Worm (Caenorhabditis elegans) whole organism, young adult: Measurements from ENCODE around the gene F33D4.4.

Source experiments
- B0019.2 ChIP-seq: fragments of 200-800 bp; sonication (Bioruptor generic); conservative IDR thresholded peaks from 2 replicates; pipeline ENCODE4 v1.3.6; 2022; ENCODE audit warnings: missing genetic modification reagents, missing genetic modification characterization, missing compliant biosample characterization
- B0261.1 ChIP-seq: sonication (generic microtip); optimal IDR thresholded peaks from 2 replicates; lab custom pipeline; 2016; ENCODE audit warnings: mild to moderate bottlenecking, missing genetic modification characterization, moderate library complexity, missing compliant biosample characterization
- F39B2.1 ChIP-seq: fragments of 200-800 bp; sonication (Bioruptor generic); IDR thresholded peaks from 2 replicates; pipeline ENCODE4 v1.3.6; 2022; ENCODE audit warnings: missing genetic modification reagents, missing genetic modification characterization, missing compliant biosample characterization
- F49E8.2 ChIP-seq: sonication (generic microtip); optimal IDR thresholded peaks from 3 replicates; lab custom pipeline; 2017; ENCODE audit warnings: missing genetic modification characterization, mild to moderate bottlenecking, missing compliant biosample characterization, antibody characterized with exemption, moderate library complexity; ENCODE audit not compliant: insufficient read depth
- F55B11.4 ChIP-seq: sonication (generic microtip); optimal IDR thresholded peaks from 2 replicates; lab custom pipeline; 2016; ENCODE audit warnings: missing compliant biosample characterization, missing genetic modification characterization, borderline replicate concordance; ENCODE audit not compliant: insufficient read depth
- T26A5.8 ChIP-seq: sonication (generic microtip); optimal IDR thresholded peaks from 2 replicates; lab custom pipeline; 2016; ENCODE audit warnings: missing genetic modification characterization, missing compliant biosample characterization
- Y79H2A.3 ChIP-seq: fragments of 200-800 bp; sonication (Bioruptor generic); conservative IDR thresholded peaks from 2 replicates; pipeline ENCODE4 v1.3.6; 2022; ENCODE audit warnings: missing genetic modification reagents, missing genetic modification characterization, missing compliant biosample characterization
- ZK185.1 ChIP-seq: sonication (generic microtip); optimal IDR thresholded peaks from 2 replicates; lab custom pipeline; 2016; ENCODE audit warnings: mild to moderate bottlenecking, missing genetic modification characterization, missing compliant biosample characterization; ENCODE audit not compliant: poor library complexity, severe bottlenecking
- aptf-2 ChIP-seq: fragments of 200-800 bp; sonication (Bioruptor generic); conservative IDR thresholded peaks from 2 replicates; pipeline ENCODE4 v1.3.6; 2022; ENCODE audit warnings: missing genetic modification reagents, missing genetic modification characterization, missing compliant biosample characterization
- aptf-3 ChIP-seq: fragments of 200-800 bp; sonication (Bioruptor generic); IDR thresholded peaks from 2 replicates; pipeline ENCODE4 v1.3.6; 2022; ENCODE audit warnings: missing genetic modification characterization, missing compliant biosample characterization
- atf-7 ChIP-seq: sonication (generic microtip); optimal IDR thresholded peaks from 2 replicates; lab custom pipeline; 2017; ENCODE audit warnings: mild to moderate bottlenecking, missing genetic modification characterization, missing compliant biosample characterization
- attf-3 ChIP-seq: fragments of 200-800 bp; sonication (Bioruptor generic); conservative IDR thresholded peaks from 2 replicates; pipeline ENCODE4 v1.3.6; 2022; ENCODE audit warnings: missing genetic modification reagents, missing genetic modification characterization, missing compliant biosample characterization
- bed-2 ChIP-seq: fragments of 200-800 bp; sonication (Bioruptor generic); IDR thresholded peaks from 2 replicates; pipeline ENCODE4 v1.3.6; 2022; ENCODE audit warnings: missing genetic modification reagents, missing genetic modification characterization, missing compliant biosample characterization
- ccch-3 ChIP-seq: fragments of 200-800 bp; sonication (Bioruptor generic); optimal IDR thresholded peaks from 2 replicates; lab custom pipeline; 2018; ENCODE audit warnings: mild to moderate bottlenecking, missing genetic modification characterization, missing compliant biosample characterization
- ceh-100 ChIP-seq: fragments of 200-800 bp; sonication (Bioruptor generic); IDR thresholded peaks from 2 replicates; pipeline ENCODE4 v1.3.6; 2022; ENCODE audit warnings: missing genetic modification reagents, missing genetic modification characterization, missing compliant biosample characterization
- ceh-27 ChIP-seq: fragments of 200-800 bp; sonication (Bioruptor generic); optimal IDR thresholded peaks from 2 replicates; lab custom pipeline; 2018; ENCODE audit warnings: mild to moderate bottlenecking, missing genetic modification characterization, moderate library complexity, missing compliant biosample characterization
- ceh-79 ChIP-seq: sonication (generic microtip); optimal IDR thresholded peaks from 2 replicates; lab custom pipeline; 2017; ENCODE audit warnings: mild to moderate bottlenecking, missing genetic modification characterization, missing compliant biosample characterization
- die-1 ChIP-seq: sonication (generic microtip); optimal IDR thresholded peaks from 2 replicates; lab custom pipeline; 2016; ENCODE audit warnings: missing genotype, mild to moderate bottlenecking, missing genetic modification characterization, missing compliant biosample characterization
- dpff-1 ChIP-seq: sonication (generic microtip); optimal IDR thresholded peaks from 2 replicates; lab custom pipeline; 2017; ENCODE audit warnings: mild to moderate bottlenecking, missing genetic modification characterization, missing compliant biosample characterization
- egl-18 ChIP-seq: fragments of 200-800 bp; sonication (Bioruptor generic); IDR thresholded peaks from 2 replicates; pipeline ENCODE4 v1.3.6; 2022; ENCODE audit warnings: missing genetic modification reagents, missing genetic modification characterization, missing compliant biosample characterization
- egl-44 ChIP-seq: fragments of 200-800 bp; sonication (Bioruptor generic); IDR thresholded peaks from 2 replicates; pipeline ENCODE4 v1.3.6; 2022; ENCODE audit warnings: missing genetic modification reagents, missing genetic modification characterization, missing compliant biosample characterization
- hlh-26 ChIP-seq: fragments of 200-800 bp; sonication (Bioruptor generic); conservative IDR thresholded peaks from 2 replicates; pipeline ENCODE4 v1.3.6; 2022; ENCODE audit warnings: missing genetic modification reagents, missing genetic modification characterization, missing compliant biosample characterization
- hmg-20 ChIP-seq: fragments of 200-800 bp; sonication (Bioruptor generic); IDR thresholded peaks from 2 replicates; pipeline ENCODE4 v1.3.6; 2022; ENCODE audit warnings: missing genetic modification reagents, missing genetic modification characterization, missing compliant biosample characterization
- lin-26 ChIP-seq: fragments of 200-800 bp; sonication (Bioruptor generic); IDR thresholded peaks from 2 replicates; pipeline ENCODE4 v1.3.6; 2022; ENCODE audit warnings: missing genetic modification reagents, missing genetic modification characterization, missing compliant biosample characterization
- lin-35 ChIP-seq, 3 experiments: fragments of 150-350 bp in 2 of 3; sonication (generic microtip) in 1 of 3; optimal IDR thresholded peaks; 2 replicates each; lab custom pipeline; 2014 to 2018; ENCODE audit warnings: missing biosample characterization in 3 of 3, missing genetic modification characterization in 3 of 3, missing genetic modification reagents in 3 of 3
- lir-1 ChIP-seq: fragments of 200-800 bp; sonication (Bioruptor generic); conservative IDR thresholded peaks from 2 replicates; pipeline ENCODE4 v1.3.6; 2022; ENCODE audit warnings: missing genetic modification reagents, missing genetic modification characterization, missing compliant biosample characterization
- nfyb-1 ChIP-seq: fragments of 200-800 bp; sonication (Bioruptor generic); IDR thresholded peaks from 2 replicates; pipeline ENCODE4 v1.3.6; 2022; ENCODE audit warnings: missing genetic modification reagents, missing genetic modification characterization, missing compliant biosample characterization
- nhr-120 ChIP-seq: fragments of 200-800 bp; sonication (Bioruptor generic); IDR thresholded peaks from 2 replicates; pipeline ENCODE4 v1.3.6; 2022; ENCODE audit warnings: missing genetic modification characterization, missing compliant biosample characterization
- pbrm-1 ChIP-seq: fragments of 200-800 bp; sonication (Bioruptor generic); IDR thresholded peaks from 2 replicates; pipeline ENCODE4 v1.3.6; 2022; ENCODE audit warnings: missing genetic modification reagents, missing genetic modification characterization, missing compliant biosample characterization
- rpc-1 ChIP-seq, 2 experiments: fragments of 150-350 bp in 1 of 2; sonication (generic microtip) in 1 of 2; optimal IDR thresholded peaks; 2 replicates each; lab custom pipeline; 2014 to 2018; ENCODE audit warnings: missing biosample characterization in 1 of 2, missing genetic modification characterization in 1 of 2, missing genetic modification reagents in 1 of 2, missing genotype in 1 of 2
- somi-1 ChIP-seq: fragments of 200-800 bp; sonication (Bioruptor generic); optimal IDR thresholded peaks from 2 replicates; lab custom pipeline; 2018; ENCODE audit warnings: mild to moderate bottlenecking, missing genetic modification characterization, missing compliant biosample characterization
- tbp1 ChIP-seq: fragments of 200-800 bp; sonication (Bioruptor generic); optimal IDR thresholded peaks from 2 replicates; lab custom pipeline; 2018; ENCODE audit warnings: mild to moderate bottlenecking, missing genetic modification characterization, missing compliant biosample characterization
- unc-62 ChIP-seq: fragments of 150-350 bp; optimal IDR thresholded peaks from 2 replicates; lab custom pipeline; 2014; ENCODE audit warnings: missing biosample characterization, missing genetic modification reagents, missing genetic modification characterization
- zim-3 ChIP-seq: sonication (generic microtip); optimal IDR thresholded peaks from 2 replicates; lab custom pipeline; 2017; ENCODE audit warnings: mild to moderate bottlenecking, missing genetic modification characterization, moderate library complexity, missing compliant biosample characterization
- ztf-18 ChIP-seq: sonication (generic microtip); optimal IDR thresholded peaks from 2 replicates; lab custom pipeline; 2016; ENCODE audit warnings: missing genotype, mild to moderate bottlenecking, missing genetic modification characterization, missing compliant biosample characterization
- ztf-22 ChIP-seq: fragments of 200-800 bp; sonication (Bioruptor generic); optimal IDR thresholded peaks from 2 replicates; lab custom pipeline; 2018; ENCODE audit warnings: mild to moderate bottlenecking, missing genetic modification characterization, moderate library complexity, missing compliant biosample characterization

Gene F33D4.4

ce11 chrIV:7722806-7723205, 16.1 kb upstream of the F33D4.4 start, which contains the start of gene C50F7.6:
Gene C50F7.6 (minus strand): TSS chrIV:7723199.
- no peak for TF ChIP-seq F39B2.1 (GFP tag; lab: Robert Waterston, UW)
- TF ChIP-seq B0019.2 (GFP tag; lab: Robert Waterston, UW): no peak
- TF ChIP-seq nfyb-1 (GFP tag; lab: Robert Waterston, UW): no peak
- no peak for TF ChIP-seq egl-44
- TF ChIP-seq lin-26 (GFP tag; lab: Robert Waterston, UW): no peak
- TF ChIP-seq unc-62 (GFP tag; lab: Kevin White, UChicago): no peak
- no peak for TF ChIP-seq hlh-26 (GFP tag; lab: Robert Waterston, UW)
- TF ChIP-seq zim-3 (tag; lab: Kevin White, UChicago): no peak
- TF ChIP-seq aptf-3 (GFP tag; lab: Robert Waterston, UW): no peak
- no peak for TF ChIP-seq T26A5.8 (tag; lab: Kevin White, UChicago)
- no peak for TF ChIP-seq ceh-100
- no peak for TF ChIP-seq lir-1
- no peak for TF ChIP-seq aptf-2
- no peak for TF ChIP-seq rpc-1 (optimal IDR thresholded peaks at IDR 0.05; lab: Kevin White, UChicago)
- no peak for TF ChIP-seq rpc-1 (tag; optimal IDR thresholded peaks at IDR 0.05; lab: Kevin White, UChicago)
- TF ChIP-seq hmg-20 (GFP tag; lab: Robert Waterston, UW): no peak
- TF ChIP-seq somi-1 (GFP tag; lab: Kevin White, UChicago): no peak
- no peak for TF ChIP-seq pbrm-1 (GFP tag; lab: Robert Waterston, UW)
- TF ChIP-seq ztf-22 (GFP tag; lab: Kevin White, UChicago): no peak
- no peak for TF ChIP-seq ccch-3 (GFP tag; lab: Kevin White, UChicago)

ce11 chrIV:7717916-7718315, 11.2 kb upstream of the F33D4.4 start, which contains the start of gene F33D4.6:
Gene F33D4.6 (minus strand): TSS chrIV:7718016.
- TF ChIP-seq ceh-27 (GFP tag; lab: Kevin White, UChicago) (no peak), egl-18 (GFP tag; lab: Robert Waterston, UW) (no peak), dpff-1 (no peak), ztf-18 (no peak), die-1 (tag; lab: Kevin White, UChicago) (no peak), B0261.1 (no peak), lin-35 (GFP tag; optimal IDR thresholded peaks at IDR 0.05; lab: Kevin White, UChicago) (no peak), B0019.2 (GFP tag; lab: Robert Waterston, UW) (no peak)

- no peak for TF ChIP-seq ZK185.1 (tag; lab: Kevin White, UChicago)
- TF ChIP-seq atf-7 (tag; lab: Kevin White, UChicago): no peak
- no peak for TF ChIP-seq tbp1 (GFP tag; lab: Kevin White, UChicago)
- TF ChIP-seq attf-3 (GFP tag; lab: Robert Waterston, UW): no peak
- no peak for TF ChIP-seq bed-2 (GFP tag; lab: Robert Waterston, UW)
- TF ChIP-seq Y79H2A.3 (GFP tag; lab: Robert Waterston, UW): no peak
- no peak for TF ChIP-seq T26A5.8 (tag; lab: Kevin White, UChicago)
- TF ChIP-seq F55B11.4 (tag; lab: Kevin White, UChicago): no peak
- no peak for TF ChIP-seq nhr-120 (GFP tag; lab: Robert Waterston, UW)
- TF ChIP-seq F49E8.2 (tag; lab: Kevin White, UChicago): no peak
- TF ChIP-seq ceh-79: no peak
Measured at ce11 chrIV:7712252-7712651, 5.5 kb upstream of the F33D4.4 start.
